Worm (Caenorhabditis elegans) whole organism, late embryonic: ENCODE measurements around the gene clec-227.

Experiments used
- ama-1 ChIP-seq: fragments of 150-350 bp; optimal IDR thresholded peaks from 2 replicates; lab custom pipeline; 2014
- ceh-31 ChIP-seq: sonication (generic microtip); optimal IDR thresholded peaks from 2 replicates; lab custom pipeline; 2016; ENCODE audit warnings: missing genetic modification characterization, missing compliant biosample characterization
- ceh-9 ChIP-seq: sonication (generic microtip); optimal IDR thresholded peaks from 2 replicates; lab custom pipeline; 2016; ENCODE audit warnings: mild to moderate bottlenecking, missing genetic modification characterization, inconsistent platforms, missing compliant biosample characterization
- elt-4 ChIP-seq: sonication (generic microtip); optimal IDR thresholded peaks from 2 replicates; lab custom pipeline; 2016; ENCODE audit warnings: missing genetic modification characterization, missing compliant biosample characterization
- gmeb-2 ChIP-seq: sonication (generic microtip); optimal IDR thresholded peaks from 2 replicates; lab custom pipeline; 2016; ENCODE audit warnings: missing genetic modification characterization, inconsistent platforms, missing compliant biosample characterization
- nfya-1 ChIP-seq: sonication (generic microtip); optimal IDR thresholded peaks from 2 replicates; lab custom pipeline; 2017; ENCODE audit warnings: missing genetic modification characterization, mild to moderate bottlenecking, missing compliant biosample characterization, antibody characterized with exemption, moderate library complexity
- nhr-11 ChIP-seq: fragments of 150-350 bp; optimal IDR thresholded peaks from 2 replicates; lab custom pipeline; 2014; ENCODE audit warnings: missing biosample characterization, missing genetic modification characterization
- pha-2 ChIP-seq: sonication (generic microtip); optimal IDR thresholded peaks from 2 replicates; lab custom pipeline; 2017; ENCODE audit warnings: mild to moderate bottlenecking, missing genetic modification characterization, missing compliant biosample characterization
- pha-4 ChIP-seq: fragments of 150-350 bp; optimal IDR thresholded peaks from 2 replicates; lab custom pipeline; 2018; ENCODE audit warnings: missing biosample characterization, missing genetic modification reagents, missing genetic modification characterization
- sox-2 ChIP-seq: fragments of 200-800 bp; sonication (Bioruptor generic); IDR thresholded peaks from 2 replicates; pipeline ENCODE4 v1.3.6; 2022; ENCODE audit warnings: missing genetic modification reagents, missing genetic modification characterization, missing compliant biosample characterization
- syd-9 ChIP-seq: sonication (generic microtip); optimal IDR thresholded peaks from 2 replicates; lab custom pipeline; 2016; ENCODE audit warnings: mild to moderate bottlenecking, missing genetic modification characterization, moderate library complexity, missing compliant biosample characterization
- unc-3 ChIP-seq, 2 experiments: fragments of 200-800 bp in 1 of 2; sonication (Bioruptor generic) in 1 of 2; sonication (generic microtip) in 1 of 2; conservative IDR thresholded peaks in 1 of 2; optimal IDR thresholded peaks in 1 of 2; 2 replicates each; pipeline versions ENCODE4 v1.3.6 to Lab custom; 2016 to 2022; ENCODE audit warnings: missing compliant biosample characterization in 2 of 2, missing genetic modification characterization in 2 of 2, missing genetic modification reagents in 1 of 2
- unc-86 ChIP-seq: sonication (generic microtip); optimal IDR thresholded peaks from 2 replicates; lab custom pipeline; 2016; ENCODE audit warnings: missing genetic modification characterization, missing compliant biosample characterization

DNA sequence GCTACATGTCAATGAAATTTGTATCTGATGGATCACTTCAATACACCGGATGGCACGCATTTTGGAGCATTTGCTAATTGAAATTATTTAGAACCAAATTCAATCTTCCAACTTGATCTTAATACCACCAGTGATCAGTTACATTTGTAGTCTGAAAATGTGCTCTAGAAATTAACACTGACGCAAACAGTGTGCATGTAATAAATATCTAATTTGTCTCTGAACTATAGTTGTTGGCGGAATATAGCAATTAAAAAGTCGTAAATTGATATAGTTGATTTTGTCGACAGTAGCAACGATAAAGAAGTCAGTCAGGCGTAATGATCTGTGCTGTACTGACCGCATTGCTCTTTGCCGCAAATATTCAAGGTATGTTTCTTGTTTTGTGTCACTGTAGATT is at the start of gene clec-227:
- TF ChIP-seq ceh-31 (tag; lab: Kevin White, UChicago) (no peak), syd-9 (no peak), sox-2 (GFP tag; lab: Robert Waterston, UW) (no peak), pha-2 (tag; lab: Kevin White, UChicago) (no peak), nfya-1 (tag; lab: Kevin White, UChicago) (no peak), elt-4 (tag; lab: Kevin White, UChicago) (no peak), unc-86 (tag; lab: Kevin White, UChicago) (no peak), nhr-11 (tag; lab: Kevin White, UChicago) (no peak), unc-3 (GFP tag; conservative IDR thresholded peaks at IDR 0.05; lab: Robert Waterston, UW) (no peak), unc-3 (tag; optimal IDR thresholded peaks at IDR 0.05; lab: Kevin White, UChicago) (no peak), ama-1 (lab: Kevin White, UChicago) (no peak), gmeb-2 (no peak), ceh-9 (no peak), pha-4 (tag; lab: Kevin White, UChicago) (no peak)
